Fruit fly (Drosophila melanogaster) whole organism, embryonic: ENCODE results near the gene CG4951.

ENCODE experiments used
- Bdp1 ChIP-seq: fragments of 200-800 bp; sonication (Bioruptor generic); optimal IDR thresholded peaks from 3 replicates; lab custom pipeline; 2016; ENCODE audit warnings: missing biosample characterization, missing genetic modification characterization
- CG10267 ChIP-seq: fragments of 200-800 bp; sonication (Bioruptor generic); optimal IDR thresholded peaks from 2 replicates; lab custom pipeline; 2018; ENCODE audit warnings: missing biosample characterization, mild to moderate bottlenecking, missing genetic modification characterization, moderate library complexity
- CG10462 ChIP-seq: fragments of 200-800 bp; sonication (Bioruptor generic); optimal IDR thresholded peaks from 2 replicates; lab custom pipeline; 2016; ENCODE audit warnings: missing biosample characterization, missing genetic modification characterization
- CG10654 ChIP-seq: fragments of 200-800 bp; sonication (Bioruptor generic); optimal IDR thresholded peaks from 2 replicates; lab custom pipeline; 2016; ENCODE audit warnings: missing biosample characterization, missing genetic modification characterization
- CG11560 ChIP-seq: fragments of 200-800 bp; sonication (Bioruptor generic); IDR thresholded peaks from 3 replicates; pipeline ENCODE4 v1.3.6; 2022; ENCODE audit warnings: missing biosample characterization, missing genetic modification characterization
- CG11723 ChIP-seq: fragments of 200-800 bp; sonication (Bioruptor generic); optimal IDR thresholded peaks from 2 replicates; lab custom pipeline; 2017; ENCODE audit warnings: missing biosample characterization, mild to moderate bottlenecking, missing genetic modification characterization
- CG12104 ChIP-seq: fragments of 200-800 bp; sonication (Bioruptor generic); optimal IDR thresholded peaks from 3 replicates; lab custom pipeline; 2016; ENCODE audit warnings: missing biosample characterization, missing genetic modification characterization
- CG1233 ChIP-seq: fragments of 200-800 bp; sonication (Bioruptor generic); optimal IDR thresholded peaks from 4 replicates; lab custom pipeline; 2018; ENCODE audit warnings: missing biosample characterization, mild to moderate bottlenecking, missing genetic modification characterization
- CG13775 ChIP-seq: fragments of 200-800 bp; sonication (Bioruptor generic); optimal IDR thresholded peaks from 3 replicates; lab custom pipeline; 2017; ENCODE audit warnings: missing biosample characterization, mild to moderate bottlenecking, missing genetic modification characterization
- CG1602 ChIP-seq: fragments of 200-800 bp; sonication (Bioruptor generic); optimal IDR thresholded peaks from 3 replicates; lab custom pipeline; 2016; ENCODE audit warnings: missing biosample characterization, missing genetic modification characterization
- CG16815 ChIP-seq: fragments of 200-800 bp; sonication (Bioruptor generic); optimal IDR thresholded peaks from 3 replicates; lab custom pipeline; 2017; ENCODE audit warnings: missing biosample characterization, mild to moderate bottlenecking, missing genetic modification characterization
- CG17829 ChIP-seq: fragments of 200-800 bp; optimal IDR thresholded peaks from 2 replicates; lab custom pipeline; 2019; ENCODE audit warnings: missing biosample characterization, mild to moderate bottlenecking, missing genetic modification characterization, moderate library complexity
- CG2202 ChIP-seq: fragments of 200-800 bp; sonication (Bioruptor generic); optimal IDR thresholded peaks from 2 replicates; lab custom pipeline; 2018; ENCODE audit warnings: missing biosample characterization, mild to moderate bottlenecking, missing genetic modification characterization
- CG31224 ChIP-seq: fragments of 200-800 bp; sonication (Bioruptor generic); IDR thresholded peaks from 2 replicates; pipeline ENCODE4 v1.3.6; 2022; ENCODE audit warnings: missing biosample characterization, missing genetic modification characterization
- CG3163 ChIP-seq: fragments of 200-800 bp; sonication (Bioruptor generic); optimal IDR thresholded peaks from 3 replicates; lab custom pipeline; 2016; ENCODE audit warnings: missing biosample characterization, missing genetic modification characterization
- CG6272 ChIP-seq: fragments of 200-800 bp; sonication (Bioruptor generic); IDR thresholded peaks from 2 replicates; pipeline ENCODE4 v1.3.6; 2022; ENCODE audit warnings: missing biosample characterization, missing genetic modification characterization
- CG7745 ChIP-seq: fragments of 200-800 bp; sonication (Bioruptor generic); optimal IDR thresholded peaks from 2 replicates; lab custom pipeline; 2018; ENCODE audit warnings: missing biosample characterization, mild to moderate bottlenecking, missing genetic modification characterization, moderate library complexity
- Dek ChIP-seq: fragments of 200-800 bp; sonication (Bioruptor generic); optimal IDR thresholded peaks from 3 replicates; lab custom pipeline; 2019; ENCODE audit warnings: missing biosample characterization, mild to moderate bottlenecking, missing genetic modification characterization, moderate library complexity
- Dip3 ChIP-seq: fragments of 200-800 bp; sonication (Bioruptor generic); optimal IDR thresholded peaks from 3 replicates; lab custom pipeline; 2016; ENCODE audit warnings: missing biosample characterization, missing genetic modification characterization
- Dref ChIP-seq: fragments of 200-800 bp; sonication (Bioruptor generic); IDR thresholded peaks from 2 replicates; pipeline ENCODE4 v1.3.6; 2022; ENCODE audit warnings: missing biosample characterization, missing genetic modification characterization
- E2f2 ChIP-seq: fragments of 200-800 bp; sonication (Bioruptor generic); IDR thresholded peaks from 2 replicates; pipeline ENCODE4 v1.3.6; 2022; ENCODE audit warnings: missing biosample characterization, missing genetic modification characterization
- GATAe ChIP-seq: fragments of 200-800 bp; sonication (Bioruptor generic); conservative IDR thresholded peaks from 2 replicates; pipeline ENCODE4 v1.3.6; 2022; ENCODE audit warnings: missing biosample characterization, missing genetic modification characterization
- H15 ChIP-seq: fragments of 200-800 bp; sonication (Bioruptor generic); IDR thresholded peaks from 3 replicates; pipeline ENCODE4 v1.3.6; 2022; ENCODE audit warnings: missing biosample characterization, missing genetic modification characterization
- Kr ChIP-seq: fragments of 200-800 bp; sonication (Bioruptor generic); optimal IDR thresholded peaks from 2 replicates; lab custom pipeline; 2017; ENCODE audit warnings: missing biosample characterization, mild to moderate bottlenecking, missing genetic modification characterization
- Max ChIP-seq: fragments of 200-800 bp; sonication (Bioruptor generic); optimal IDR thresholded peaks from 2 replicates; lab custom pipeline; 2016; ENCODE audit warnings: missing biosample characterization, mild to moderate bottlenecking, missing genetic modification characterization
- Mrtf ChIP-seq: fragments of 200-800 bp; sonication (Bioruptor generic); IDR thresholded peaks from 3 replicates; pipeline ENCODE4 v1.3.6; 2022; ENCODE audit warnings: missing biosample characterization, missing genetic modification characterization
- NFAT ChIP-seq: fragments of 200-800 bp; sonication (Bioruptor generic); IDR thresholded peaks from 2 replicates; pipeline ENCODE4 v1.3.6; 2022; ENCODE audit warnings: missing biosample characterization, missing genetic modification characterization
- Ravus ChIP-seq: fragments of 200-800 bp; sonication (Bioruptor generic); IDR thresholded peaks from 2 replicates; pipeline ENCODE4 v1.3.6; 2022; ENCODE audit warnings: missing biosample characterization, missing genetic modification characterization
- Sry-β ChIP-seq: fragments of 200-800 bp; sonication (Bioruptor generic); optimal IDR thresholded peaks from 2 replicates; lab custom pipeline; 2018; ENCODE audit warnings: missing biosample characterization, mild to moderate bottlenecking, missing genetic modification characterization, moderate library complexity
- Stat92E ChIP-seq, 3 experiments: fragments of >200 bp in 2 of 3; fragments of 200-800 bp in 1 of 3; sonication (Bioruptor generic) in 1 of 3; optimal IDR thresholded peaks; 2 replicates each; lab custom pipeline; 2017 to 2019; ENCODE audit warnings: missing biosample characterization in 3 of 3, missing genetic modification characterization in 3 of 3, mild to moderate bottlenecking in 1 of 3, moderate library complexity in 1 of 3
- ac ChIP-seq: fragments of 200-800 bp; sonication (Bioruptor generic); optimal IDR thresholded peaks from 3 replicates; lab custom pipeline; 2017; ENCODE audit warnings: missing biosample characterization, mild to moderate bottlenecking, missing genetic modification characterization
- ara ChIP-seq: fragments of 200-800 bp; sonication (Bioruptor generic); IDR thresholded peaks from 2 replicates; pipeline ENCODE4 v1.3.6; 2022; ENCODE audit warnings: missing biosample characterization, missing genetic modification characterization
- ase ChIP-seq: fragments of 200-800 bp; sonication (Bioruptor generic); IDR thresholded peaks from 3 replicates; pipeline ENCODE4 v1.3.6; 2022; ENCODE audit warnings: missing biosample characterization, missing genetic modification characterization
- cas ChIP-seq: fragments of 200-800 bp; sonication (Bioruptor generic); IDR thresholded peaks from 2 replicates; pipeline ENCODE4 v1.3.6; 2022; ENCODE audit warnings: missing biosample characterization, missing genetic modification characterization
- caup ChIP-seq: fragments of 200-800 bp; sonication (Bioruptor generic); optimal IDR thresholded peaks from 3 replicates; lab custom pipeline; 2017; ENCODE audit warnings: missing biosample characterization, mild to moderate bottlenecking, missing genetic modification characterization, moderate library complexity; ENCODE audit not compliant: severe bottlenecking
- chm ChIP-seq: fragments of 200-800 bp; sonication (Bioruptor generic); IDR thresholded peaks from 2 replicates; pipeline ENCODE4 v1.3.6; 2022; ENCODE audit warnings: missing biosample characterization, missing genetic modification characterization
- crol ChIP-seq: fragments of 200-800 bp; sonication (Bioruptor generic); IDR thresholded peaks from 2 replicates; pipeline ENCODE4 v1.3.6; 2022; ENCODE audit warnings: missing biosample characterization, missing genetic modification characterization
- da ChIP-seq: fragments of 200-800 bp; sonication (Bioruptor generic); optimal IDR thresholded peaks from 2 replicates; lab custom pipeline; 2016; ENCODE audit warnings: missing biosample characterization, missing genetic modification characterization
- dpn ChIP-seq, 2 experiments: fragments of 200-800 bp; sonication (Bioruptor generic); optimal IDR thresholded peaks; 3 replicates each; lab custom pipeline; 2016; ENCODE audit warnings: missing biosample characterization in 2 of 2, missing genetic modification characterization in 2 of 2
- ewg ChIP-seq: fragments of 200-800 bp; sonication (Bioruptor generic); optimal IDR thresholded peaks from 3 replicates; lab custom pipeline; 2017; ENCODE audit warnings: mild to moderate bottlenecking, missing biosample characterization, missing genetic modification reagents, missing genetic modification characterization
- fd64A ChIP-seq: fragments of 200-800 bp; sonication (Bioruptor generic); optimal IDR thresholded peaks from 3 replicates; lab custom pipeline; 2018; ENCODE audit warnings: missing biosample characterization, mild to moderate bottlenecking, missing genetic modification characterization
- grau ChIP-seq: fragments of 200-800 bp; optimal IDR thresholded peaks from 3 replicates; lab custom pipeline; 2019; ENCODE audit warnings: missing biosample characterization, mild to moderate bottlenecking, missing genetic modification characterization, moderate library complexity
- ham ChIP-seq: fragments of 200-800 bp; sonication (Bioruptor generic); IDR thresholded peaks from 2 replicates; pipeline ENCODE4 v1.3.6; 2022; ENCODE audit warnings: missing biosample characterization, missing genetic modification characterization
- jumu ChIP-seq: fragments of 200-800 bp; sonication (Bioruptor generic); optimal IDR thresholded peaks from 3 replicates; lab custom pipeline; 2016; ENCODE audit warnings: missing biosample characterization, missing genetic modification characterization
- kah ChIP-seq: fragments of 200-800 bp; sonication (Bioruptor generic); optimal IDR thresholded peaks from 2 replicates; lab custom pipeline; 2018; ENCODE audit warnings: missing biosample characterization, mild to moderate bottlenecking, missing genetic modification characterization
- lilli ChIP-seq: fragments of 200-800 bp; sonication (Bioruptor generic); optimal IDR thresholded peaks from 3 replicates; lab custom pipeline; 2016; ENCODE audit warnings: missing biosample characterization, missing genetic modification characterization
- org-1 ChIP-seq: fragments of 200-800 bp; sonication (Bioruptor generic); optimal IDR thresholded peaks from 2 replicates; lab custom pipeline; 2017; ENCODE audit warnings: missing biosample characterization, missing genetic modification characterization
- pita ChIP-seq: fragments of 200-800 bp; sonication (Bioruptor generic); optimal IDR thresholded peaks from 2 replicates; lab custom pipeline; 2017; ENCODE audit warnings: missing biosample characterization, mild to moderate bottlenecking, missing genetic modification characterization
- ro ChIP-seq: fragments of 200-800 bp; sonication (Bioruptor generic); IDR thresholded peaks from 2 replicates; pipeline ENCODE4 v1.3.6; 2022; ENCODE audit warnings: missing biosample characterization, missing genetic modification characterization
- sisA ChIP-seq: fragments of 200-800 bp; sonication (Bioruptor generic); IDR thresholded peaks from 2 replicates; pipeline ENCODE4 v1.3.6; 2022; ENCODE audit warnings: missing biosample characterization, missing genetic modification characterization
- vfl ChIP-seq: fragments of 200-800 bp; sonication (Bioruptor generic); optimal IDR thresholded peaks from 2 replicates; lab custom pipeline; 2016; ENCODE audit warnings: missing biosample characterization, missing genetic modification characterization

Gene CG4951

DNA sequence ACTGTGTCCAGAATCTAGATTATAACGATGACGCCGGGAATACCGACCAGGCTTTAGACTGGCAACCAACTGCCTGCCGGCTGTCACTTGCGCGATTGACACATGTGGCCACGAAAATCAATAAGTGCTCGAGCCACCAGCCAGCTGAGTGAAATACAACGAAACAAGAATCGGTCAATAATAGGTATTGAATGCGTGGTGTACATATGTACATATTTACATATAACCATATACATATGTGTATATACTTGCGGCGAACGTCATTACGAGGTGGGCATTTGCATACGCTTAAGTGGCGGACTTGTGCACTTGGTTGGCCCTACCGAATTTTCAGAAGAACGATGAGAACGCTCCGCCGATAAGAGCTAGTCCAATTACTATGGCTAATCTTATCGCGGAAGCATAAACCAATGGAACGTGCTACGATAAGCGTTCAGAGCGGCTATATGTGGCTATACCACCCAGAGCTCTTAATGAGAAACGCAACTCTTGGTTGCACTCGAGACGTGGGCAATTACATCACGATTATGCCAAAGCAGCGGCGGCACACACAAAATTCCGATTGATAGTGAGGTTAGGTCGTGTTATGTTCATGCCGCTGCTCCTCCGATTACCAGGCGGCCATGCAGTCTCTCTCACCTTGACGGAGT lies 7.2 kb downstream of the CG4951 start (continued):
- peak; percentile 11; the same call in 1 of the 2 replicates for TF ChIP-seq E2f2 (GFP tag; lab: Robert Waterston, UW)
- no peak for TF ChIP-seq CG13775
- no peak for TF ChIP-seq ewg (GFP tag; lab: Kevin White, UChicago)
- TF ChIP-seq fd64A (GFP tag; lab: Kevin White, UChicago), result peak; percentile 33
- TF ChIP-seq ro (GFP tag; lab: Robert Waterston, UW), result no peak
- TF ChIP-seq CG2202, result peak; percentile 32
- TF ChIP-seq da (GFP tag; lab: Kevin White, UChicago), result no peak
- no peak for TF ChIP-seq CG6272
- no peak for TF ChIP-seq Mrtf (GFP tag; lab: Robert Waterston, UW)
- TF ChIP-seq CG11560 (tag; lab: Robert Waterston, UW), result no peak
- TF ChIP-seq Stat92E (GFP tag; optimal IDR thresholded peaks at IDR 0.05; lab: Kevin White, UChicago), result no peak
- no peak for TF ChIP-seq kah (GFP tag; lab: Kevin White, UChicago)
- no peak for TF ChIP-seq Dip3
- no peak for TF ChIP-seq ase (GFP tag; lab: Robert Waterston, UW)
- no peak for TF ChIP-seq CG10654 (GFP tag; lab: Kevin White, UChicago)
- no peak for TF ChIP-seq ac (GFP tag; lab: Kevin White, UChicago)
- no peak for TF ChIP-seq CG7745 (tag; lab: Kevin White, UChicago)
- no peak for TF ChIP-seq CG3163 (GFP tag; lab: Kevin White, UChicago)
- no peak for TF ChIP-seq CG10267 (tag; lab: Kevin White, UChicago)
- TF ChIP-seq CG16815 (GFP tag; lab: Kevin White, UChicago), result no peak
- TF ChIP-seq Kr (GFP tag; lab: Kevin White, UChicago), result no peak
- no peak for TF ChIP-seq jumu
- peak; percentile 27 for TF ChIP-seq CG12104 (GFP tag; lab: Kevin White, UChicago)
- TF ChIP-seq ara (GFP tag; lab: Robert Waterston, UW), result 0 out of 2 replicates have a peak, but pooled peaks have one; percentile 38
- TF ChIP-seq sisA, result no peak
- no peak for TF ChIP-seq Bdp1 (GFP tag; lab: Kevin White, UChicago)
- TF ChIP-seq NFAT (GFP tag; lab: Robert Waterston, UW), result no peak
- TF ChIP-seq H15 (GFP tag; lab: Robert Waterston, UW), result no peak
- TF ChIP-seq CG17829 (tag; lab: Kevin White, UChicago), result no peak
- TF ChIP-seq ham (GFP tag; lab: Robert Waterston, UW), result no peak
- TF ChIP-seq Dref (GFP tag; lab: Robert Waterston, UW), result no peak
- no peak for TF ChIP-seq CG10462 (GFP tag; lab: Kevin White, UChicago)
- no peak for TF ChIP-seq pita
- no peak for TF ChIP-seq Dek (tag; lab: Kevin White, UChicago)
- TF ChIP-seq chm (GFP tag; lab: Robert Waterston, UW), result no peak
- peak; percentile 71 for TF ChIP-seq GATAe
- no peak for TF ChIP-seq vfl (GFP tag; lab: Kevin White, UChicago)
- TF ChIP-seq CG1233 (GFP tag; lab: Kevin White, UChicago), result peak; percentile 7
- TF ChIP-seq CG1602 (GFP tag; lab: Kevin White, UChicago), result no peak
- TF ChIP-seq Sry-β, result no peak
- no peak for TF ChIP-seq crol (GFP tag; lab: Robert Waterston, UW)
- no peak for TF ChIP-seq lilli
- TF ChIP-seq Ravus, result no peak
- peak; percentile 7 for TF ChIP-seq caup (GFP tag; lab: Kevin White, UChicago)
- no peak for TF ChIP-seq dpn (GFP tag; optimal IDR thresholded peaks at IDR 0.05; lab: Kevin White, UChicago)
- TF ChIP-seq CG11723, result no peak
- no peak for TF ChIP-seq Max (GFP tag; lab: Kevin White, UChicago)
- no peak for TF ChIP-seq CG31224 (GFP tag; lab: Robert Waterston, UW)
- no peak for TF ChIP-seq grau (tag; lab: Kevin White, UChicago)
- no peak for TF ChIP-seq org-1
- TF ChIP-seq cas (GFP tag; lab: Robert Waterston, UW), result no peak
